Fruit fly (Drosophila melanogaster) whole organism, embryonic: Measurements from ENCODE around the gene CG14174.

Experiments
- Abd-B ChIP-seq: fragments of 200-800 bp; sonication (Bioruptor generic); optimal IDR thresholded peaks from 2 replicates; lab custom pipeline; 2018; ENCODE audit warnings: missing biosample characterization, mild to moderate bottlenecking, missing genetic modification characterization, moderate library complexity
- Atf6 ChIP-seq: fragments of 200-800 bp; sonication (Bioruptor generic); IDR thresholded peaks from 2 replicates; pipeline ENCODE4 v1.3.6; 2022; ENCODE audit warnings: missing biosample characterization, missing genetic modification characterization
- Bteb2 ChIP-seq: fragments of 200-800 bp; sonication (Bioruptor generic); optimal IDR thresholded peaks from 2 replicates; lab custom pipeline; 2016; ENCODE audit warnings: missing biosample characterization, missing genetic modification characterization
- CG1024 ChIP-seq: fragments of 200-800 bp; sonication (Bioruptor generic); IDR thresholded peaks from 2 replicates; pipeline ENCODE4 v1.3.6; 2022; ENCODE audit warnings: missing biosample characterization, missing genetic modification characterization
- CG10565 ChIP-seq: fragments of 200-800 bp; sonication (Bioruptor generic); optimal IDR thresholded peaks from 3 replicates; lab custom pipeline; 2016; ENCODE audit warnings: missing biosample characterization, mild to moderate bottlenecking, missing genetic modification characterization
- CG13296 ChIP-seq: fragments of 200-800 bp; sonication (Bioruptor generic); optimal IDR thresholded peaks from 3 replicates; lab custom pipeline; 2018; ENCODE audit warnings: missing biosample characterization, mild to moderate bottlenecking, missing genetic modification characterization
- CG14441 ChIP-seq: fragments of 200-800 bp; sonication (Bioruptor generic); IDR thresholded peaks from 2 replicates; pipeline ENCODE4 v1.3.6; 2022; ENCODE audit warnings: missing biosample characterization, missing genetic modification characterization
- CG17328 ChIP-seq: fragments of 200-800 bp; sonication (Bioruptor generic); IDR thresholded peaks from 2 replicates; pipeline ENCODE4 v1.3.6; 2022; ENCODE audit warnings: missing biosample characterization, missing genetic modification characterization
- CG18476 ChIP-seq: fragments of 200-800 bp; sonication (Bioruptor generic); optimal IDR thresholded peaks from 2 replicates; lab custom pipeline; 2016; ENCODE audit warnings: missing biosample characterization, mild to moderate bottlenecking, missing genetic modification characterization
- CG3995 ChIP-seq: fragments of 200-800 bp; sonication (Bioruptor generic); optimal IDR thresholded peaks from 3 replicates; lab custom pipeline; 2016; ENCODE audit warnings: missing biosample characterization, missing genetic modification characterization
- CG42726 ChIP-seq: fragments of 200-800 bp; sonication (Bioruptor generic); IDR thresholded peaks from 2 replicates; pipeline ENCODE4 v1.3.6; 2022; ENCODE audit warnings: missing biosample characterization, missing genetic modification characterization; ENCODE audit not compliant: partially characterized antibody
- CG4328 ChIP-seq: fragments of 200-800 bp; sonication (Bioruptor generic); optimal IDR thresholded peaks from 3 replicates; lab custom pipeline; 2017; ENCODE audit warnings: missing biosample characterization, missing genetic modification reagents, missing genetic modification characterization
- CG6272 ChIP-seq: fragments of 200-800 bp; sonication (Bioruptor generic); IDR thresholded peaks from 2 replicates; pipeline ENCODE4 v1.3.6; 2022; ENCODE audit warnings: missing biosample characterization, missing genetic modification characterization
- CG6683 ChIP-seq: fragments of 200-800 bp; sonication (Bioruptor generic); optimal IDR thresholded peaks from 2 replicates; lab custom pipeline; 2017; ENCODE audit warnings: missing biosample characterization, mild to moderate bottlenecking, missing genetic modification characterization, missing genetic modification reagents
- CG7271 ChIP-seq: fragments of 200-800 bp; sonication (Bioruptor generic); optimal IDR thresholded peaks from 2 replicates; lab custom pipeline; 2018; ENCODE audit warnings: missing biosample characterization, mild to moderate bottlenecking, missing genetic modification characterization, moderate library complexity
- CG8478 ChIP-seq: fragments of >200 bp; optimal IDR thresholded peaks from 2 replicates; lab custom pipeline; 2018
- HHEX ChIP-seq: fragments of 200-800 bp; sonication (Bioruptor generic); optimal IDR thresholded peaks from 3 replicates; lab custom pipeline; 2017; ENCODE audit warnings: missing biosample characterization, mild to moderate bottlenecking, missing genetic modification characterization, missing genetic modification reagents
- HLH3B ChIP-seq: fragments of 200-800 bp; sonication (Bioruptor generic); IDR thresholded peaks from 2 replicates; pipeline ENCODE4 v1.3.6; 2022; ENCODE audit warnings: missing biosample characterization, missing genetic modification characterization
- Hand ChIP-seq: fragments of 200-800 bp; sonication (Bioruptor generic); optimal IDR thresholded peaks from 2 replicates; lab custom pipeline; 2017; ENCODE audit warnings: mild to moderate bottlenecking, missing biosample characterization, missing genetic modification reagents, missing genetic modification characterization
- HmgZ ChIP-seq: fragments of 200-800 bp; sonication (Bioruptor generic); optimal IDR thresholded peaks from 2 replicates; lab custom pipeline; 2018; ENCODE audit warnings: missing biosample characterization, mild to moderate bottlenecking, missing genetic modification characterization
- Hmr ChIP-seq: fragments of 200-800 bp; sonication (Bioruptor generic); optimal IDR thresholded peaks from 3 replicates; lab custom pipeline; 2017; ENCODE audit warnings: mild to moderate bottlenecking, missing biosample characterization, missing genetic modification reagents, missing genetic modification characterization
- Hmx ChIP-seq: fragments of 200-800 bp; sonication (Bioruptor generic); optimal IDR thresholded peaks from 2 replicates; lab custom pipeline; 2016; ENCODE audit warnings: missing biosample characterization, missing genetic modification characterization
- Hr51 ChIP-seq, 2 experiments: fragments of 200-800 bp; sonication (Bioruptor generic); optimal IDR thresholded peaks; 2 replicates in 1 of 2; 3 replicates in 1 of 2; lab custom pipeline; 2016 to 2018; ENCODE audit warnings: missing biosample characterization in 2 of 2, missing genetic modification characterization in 2 of 2, mild to moderate bottlenecking in 1 of 2, moderate library complexity in 1 of 2
- Mad ChIP-seq: fragments of 200-800 bp; sonication (Bioruptor generic); optimal IDR thresholded peaks from 2 replicates; lab custom pipeline; 2016; ENCODE audit warnings: missing biosample characterization, missing genetic modification characterization
- NC2β ChIP-seq: fragments of 200-800 bp; sonication (Bioruptor generic); optimal IDR thresholded peaks from 2 replicates; lab custom pipeline; 2016; ENCODE audit warnings: missing biosample characterization, missing genetic modification characterization
- Nf-YB ChIP-seq: fragments of 200-800 bp; sonication (Bioruptor generic); optimal IDR thresholded peaks from 3 replicates; lab custom pipeline; 2019; ENCODE audit warnings: missing biosample characterization, mild to moderate bottlenecking, missing genetic modification characterization, moderate library complexity
- Nf-YC ChIP-seq: fragments of 200-800 bp; optimal IDR thresholded peaks from 3 replicates; lab custom pipeline; 2019; ENCODE audit warnings: missing biosample characterization, mild to moderate bottlenecking, missing genetic modification characterization, moderate library complexity
- Pdp1 ChIP-seq, 2 experiments: fragments of 200-800 bp; sonication (Bioruptor generic); optimal IDR thresholded peaks; 3 replicates each; lab custom pipeline; 2016; ENCODE audit warnings: missing biosample characterization in 2 of 2, missing genetic modification characterization in 2 of 2, mild to moderate bottlenecking in 1 of 2, moderate library complexity in 1 of 2
- Side ChIP-seq: fragments of 200-800 bp; sonication (Bioruptor generic); optimal IDR thresholded peaks from 2 replicates; lab custom pipeline; 2016; ENCODE audit warnings: missing biosample characterization, missing genetic modification characterization
- Spps ChIP-seq: fragments of 200-800 bp; sonication (Bioruptor generic); optimal IDR thresholded peaks from 2 replicates; lab custom pipeline; 2018; ENCODE audit warnings: missing biosample characterization, mild to moderate bottlenecking, missing genetic modification characterization
- Taf1 ChIP-seq: fragments of 200-800 bp; sonication (Bioruptor generic); IDR thresholded peaks from 2 replicates; pipeline ENCODE4 v1.3.6; 2022; ENCODE audit warnings: missing biosample characterization, missing genetic modification characterization
- bcd ChIP-seq: fragments of 200-800 bp; sonication (Bioruptor generic); optimal IDR thresholded peaks from 2 replicates; lab custom pipeline; 2017; ENCODE audit warnings: missing biosample characterization, mild to moderate bottlenecking, missing genetic modification characterization
- btn ChIP-seq: fragments of 200-800 bp; sonication (Bioruptor generic); optimal IDR thresholded peaks from 2 replicates; lab custom pipeline; 2016; ENCODE audit warnings: missing biosample characterization, missing genetic modification characterization
- chn ChIP-seq: fragments of 200-800 bp; sonication (Bioruptor generic); optimal IDR thresholded peaks from 2 replicates; lab custom pipeline; 2016; ENCODE audit warnings: missing biosample characterization, missing genetic modification characterization
- dmrt99B ChIP-seq: fragments of 200-800 bp; sonication (Bioruptor generic); optimal IDR thresholded peaks from 2 replicates; lab custom pipeline; 2018; ENCODE audit warnings: missing biosample characterization, mild to moderate bottlenecking, missing genetic modification characterization, moderate library complexity
- fru ChIP-seq: fragments of >200 bp; optimal IDR thresholded peaks from 2 replicates; lab custom pipeline; 2017
- gfzf ChIP-seq: fragments of 200-800 bp; sonication (Bioruptor generic); optimal IDR thresholded peaks from 2 replicates; lab custom pipeline; 2016; ENCODE audit warnings: missing biosample characterization, mild to moderate bottlenecking, missing genetic modification characterization, moderate library complexity
- gro ChIP-seq: fragments of 200-800 bp; sonication (Bioruptor generic); optimal IDR thresholded peaks from 2 replicates; lab custom pipeline; 2016; ENCODE audit warnings: missing biosample characterization, missing genetic modification characterization
- h ChIP-seq: fragments of >200 bp; optimal IDR thresholded peaks from 2 replicates; lab custom pipeline; 2017
- hkb ChIP-seq, 2 experiments: fragments of 200-800 bp in 1 of 2; fragments of >200 bp in 1 of 2; sonication (Bioruptor generic) in 1 of 2; IDR thresholded peaks in 1 of 2; optimal IDR thresholded peaks in 1 of 2; 2 replicates each; pipeline versions ENCODE4 v1.3.6 to Lab custom; 2017 to 2022; ENCODE audit warnings: missing biosample characterization in 1 of 2, missing genetic modification characterization in 1 of 2
- jing ChIP-seq: fragments of 200-800 bp; sonication (Bioruptor generic); optimal IDR thresholded peaks from 2 replicates; lab custom pipeline; 2018; ENCODE audit warnings: missing biosample characterization, mild to moderate bottlenecking, missing genetic modification characterization
- ken ChIP-seq: fragments of 200-800 bp; sonication (Bioruptor generic); IDR thresholded peaks from 3 replicates; pipeline ENCODE4 v1.3.6; 2022; ENCODE audit warnings: missing biosample characterization, missing genetic modification characterization
- lov ChIP-seq, 2 experiments: fragments of 200-800 bp in 1 of 2; fragments of >200 bp in 1 of 2; sonication (Bioruptor generic) in 1 of 2; IDR thresholded peaks in 1 of 2; optimal IDR thresholded peaks in 1 of 2; 2 replicates in 1 of 2; 3 replicates in 1 of 2; pipeline versions ENCODE4 v1.3.6 to Lab custom; 2017 to 2022; ENCODE audit warnings: missing biosample characterization in 1 of 2, missing genetic modification characterization in 1 of 2
- nmo ChIP-seq: fragments of 200-800 bp; sonication (Bioruptor generic); optimal IDR thresholded peaks from 2 replicates; lab custom pipeline; 2018; ENCODE audit warnings: missing biosample characterization, mild to moderate bottlenecking, missing genetic modification characterization, moderate library complexity
- otp ChIP-seq: fragments of 200-800 bp; sonication (Bioruptor generic); IDR thresholded peaks from 3 replicates; pipeline ENCODE4, ENCODE4 v1.3.6; 2022; ENCODE audit warnings: missing biosample characterization, missing genetic modification characterization
- seq ChIP-seq: fragments of 200-800 bp; sonication (Bioruptor generic); IDR thresholded peaks from 2 replicates; pipeline ENCODE4 v1.3.6; 2022; ENCODE audit warnings: missing biosample characterization, missing genetic modification characterization
- ssp ChIP-seq: fragments of 200-800 bp; sonication (Bioruptor generic); IDR thresholded peaks from 2 replicates; pipeline ENCODE4 v1.3.6; 2022; ENCODE audit warnings: missing biosample characterization, missing genetic modification characterization
- vvl ChIP-seq: fragments of 200-800 bp; sonication (Bioruptor generic); IDR thresholded peaks from 2 replicates; pipeline ENCODE4 v1.3.6; 2022; ENCODE audit warnings: missing biosample characterization, missing genetic modification characterization
- wek ChIP-seq: fragments of 200-800 bp; sonication (Bioruptor generic); optimal IDR thresholded peaks from 3 replicates; lab custom pipeline; 2018; ENCODE audit warnings: missing biosample characterization, mild to moderate bottlenecking, missing genetic modification characterization, moderate library complexity

The CG14174 gene

dm6 chr3L:9692892-9693551, 26.1 kb upstream of the CG14174 start (continued):
- TF ChIP-seq CG14441 (GFP tag; lab: Robert Waterston, UW) (peak; percentile 88), vvl (GFP tag; lab: Robert Waterston, UW) (peak; percentile 84), HHEX (GFP tag; lab: Kevin White, UChicago) (peak; percentile 96), nmo (GFP tag; lab: Kevin White, UChicago) (peak; percentile 99), HLH3B (peak; percentile 88; the same call in 1 of the 2 replicates), CG42726 (GFP tag; lab: Robert Waterston, UW) (no peak), Nf-YC (peak; percentile 87), CG13296 (GFP tag; lab: Kevin White, UChicago) (peak; percentile 95), bcd (GFP tag; lab: Kevin White, UChicago) (peak; percentile 98), CG1024 (GFP tag; lab: Robert Waterston, UW) (peak; percentile 66), CG8478 (lab: Kevin White, UChicago) (no peak), CG17328 (GFP tag; lab: Robert Waterston, UW) (peak; percentile 83), ken (peak; percentile 77), Hand (GFP tag; lab: Kevin White, UChicago) (peak; percentile 96), CG3995 (GFP tag; lab: Kevin White, UChicago) (peak; percentile 76), Bteb2 (peak; percentile 96), fru (lab: Kevin White, UChicago) (no peak), seq (GFP tag; lab: Robert Waterston, UW) (peak; percentile 91), gro (peak; percentile 96), wek (GFP tag; lab: Kevin White, UChicago) (no peak), Hr51 (GFP tag; optimal IDR thresholded peaks at IDR 0.05; lab: Kevin White, UChicago) (peak; percentile 95 to 97), Hmr (GFP tag; lab: Kevin White, UChicago) (peak; percentile 97), Nf-YB (GFP tag; lab: Kevin White, UChicago) (peak; percentile 83), CG10565 (GFP tag; lab: Kevin White, UChicago) (peak; percentile 88), CG7271 (tag; lab: Kevin White, UChicago) (no peak), hkb (optimal IDR thresholded peaks at IDR 0.05; lab: Kevin White, UChicago) (no peak), hkb (GFP tag; IDR thresholded peaks at IDR 0.05; lab: Robert Waterston, UW) (peak; percentile 92), btn (GFP tag; lab: Kevin White, UChicago) (peak; percentile 90), Pdp1 (GFP tag; optimal IDR thresholded peaks at IDR 0.05; lab: Kevin White, UChicago) (peak; percentile 93 to 97), CG18476 (GFP tag; lab: Kevin White, UChicago) (peak; percentile 97), ssp (peak; percentile 87), HmgZ (tag; lab: Kevin White, UChicago) (peak; percentile 93), Abd-B (GFP tag; lab: Kevin White, UChicago) (peak; percentile 95), chn (GFP tag; lab: Kevin White, UChicago) (peak; percentile 96), Mad (GFP tag; lab: Kevin White, UChicago) (peak; percentile 94), CG6683 (peak; percentile 91), h (lab: Kevin White, UChicago) (no peak), jing (GFP tag; lab: Kevin White, UChicago) (peak; percentile 91), CG4328 (peak; percentile 95), NC2β (GFP tag; lab: Kevin White, UChicago) (peak; percentile 94), Hmx (GFP tag; lab: Kevin White, UChicago) (peak; percentile 94), lov (optimal IDR thresholded peaks at IDR 0.05; lab: Kevin White, UChicago) (no peak), lov (GFP tag; IDR thresholded peaks at IDR 0.05; lab: Robert Waterston, UW) (peak; percentile 70; the same call in 1 of the 3 replicates), CG6272 (GFP tag; lab: Robert Waterston, UW) (peak; percentile 79), Spps (tag; lab: Kevin White, UChicago) (peak; percentile 86), dmrt99B (tag; lab: Kevin White, UChicago) (peak; percentile 97), Atf6 (GFP tag; lab: Robert Waterston, UW) (peak; percentile 94), gfzf (GFP tag; lab: Kevin White, UChicago) (peak; percentile 20), otp (peak; percentile 69; the same call in 1 of the 3 replicates), Side (peak; percentile 97), Taf1 (GFP tag; lab: Robert Waterston, UW) (peak; percentile 76)
